Fruit fly (Drosophila melanogaster) whole organism, embryonic: ENCODE measurements around the gene ebo.

ENCODE experiments used
- Abd-B ChIP-seq: fragments of 200-800 bp; sonication (Bioruptor generic); optimal IDR thresholded peaks from 2 replicates; lab custom pipeline; 2018; ENCODE audit warnings: missing biosample characterization, mild to moderate bottlenecking, missing genetic modification characterization, moderate library complexity
- BtbVII ChIP-seq: fragments of 200-800 bp; sonication (Bioruptor generic); optimal IDR thresholded peaks from 3 replicates; lab custom pipeline; 2017; ENCODE audit warnings: missing biosample characterization, mild to moderate bottlenecking, missing genetic modification characterization
- CG10565 ChIP-seq: fragments of 200-800 bp; sonication (Bioruptor generic); optimal IDR thresholded peaks from 3 replicates; lab custom pipeline; 2016; ENCODE audit warnings: missing biosample characterization, mild to moderate bottlenecking, missing genetic modification characterization
- CG12299 ChIP-seq: fragments of 200-800 bp; sonication (Bioruptor generic); optimal IDR thresholded peaks from 2 replicates; lab custom pipeline; 2018; ENCODE audit warnings: missing biosample characterization, mild to moderate bottlenecking, missing genetic modification characterization
- CG14014 ChIP-seq: fragments of 200-800 bp; sonication (Bioruptor generic); IDR thresholded peaks from 2 replicates; pipeline ENCODE4 v1.3.6; 2022; ENCODE audit warnings: missing biosample characterization, missing genetic modification characterization
- CG15601 ChIP-seq: fragments of 200-800 bp; sonication (Bioruptor generic); optimal IDR thresholded peaks from 3 replicates; lab custom pipeline; 2019; ENCODE audit warnings: missing biosample characterization, mild to moderate bottlenecking, missing genetic modification characterization, moderate library complexity
- CG16779 ChIP-seq: fragments of 200-800 bp; sonication (Bioruptor generic); IDR thresholded peaks from 2 replicates; pipeline ENCODE4 v1.3.6; 2022; ENCODE audit warnings: missing biosample characterization, missing genetic modification characterization
- CG17912 ChIP-seq: fragments of 200-800 bp; sonication (Bioruptor generic); optimal IDR thresholded peaks from 2 replicates; lab custom pipeline; 2018; ENCODE audit warnings: missing biosample characterization, mild to moderate bottlenecking, missing genetic modification characterization
- CG18262 ChIP-seq: fragments of 200-800 bp; optimal IDR thresholded peaks from 3 replicates; lab custom pipeline; 2019; ENCODE audit warnings: missing biosample characterization, mild to moderate bottlenecking, missing genetic modification characterization, moderate library complexity
- CG2678 ChIP-seq: fragments of 200-800 bp; sonication (Bioruptor generic); optimal IDR thresholded peaks from 3 replicates; lab custom pipeline; 2019; ENCODE audit warnings: missing biosample characterization, mild to moderate bottlenecking, missing genetic modification characterization, moderate library complexity
- CG30431 ChIP-seq: fragments of 200-800 bp; sonication (Bioruptor generic); optimal IDR thresholded peaks from 2 replicates; lab custom pipeline; 2017; ENCODE audit warnings: missing biosample characterization, missing genetic modification characterization
- CG34224 ChIP-seq: fragments of 200-800 bp; sonication (Bioruptor generic); IDR thresholded peaks from 3 replicates; pipeline ENCODE4 v1.3.6; 2022; ENCODE audit warnings: missing biosample characterization, missing genetic modification characterization; ENCODE audit not compliant: partially characterized antibody
- CG34376 ChIP-seq: fragments of 200-800 bp; sonication (Bioruptor generic); optimal IDR thresholded peaks from 2 replicates; lab custom pipeline; 2018; ENCODE audit warnings: missing biosample characterization, mild to moderate bottlenecking, missing genetic modification characterization
- CG34422 ChIP-seq: fragments of 200-800 bp; sonication (Bioruptor generic); IDR thresholded peaks from 3 replicates; pipeline ENCODE4 v1.3.6; 2022; ENCODE audit warnings: missing biosample characterization, missing genetic modification characterization
- CG42726 ChIP-seq: fragments of 200-800 bp; sonication (Bioruptor generic); IDR thresholded peaks from 2 replicates; pipeline ENCODE4 v1.3.6; 2022; ENCODE audit warnings: missing biosample characterization, missing genetic modification characterization; ENCODE audit not compliant: partially characterized antibody
- CG5180 ChIP-seq: fragments of 200-800 bp; sonication (Bioruptor generic); optimal IDR thresholded peaks from 3 replicates; lab custom pipeline; 2017; ENCODE audit warnings: missing biosample characterization, missing genetic modification characterization, mild to moderate bottlenecking, moderate library complexity, missing genetic modification reagents
- CG7271 ChIP-seq: fragments of 200-800 bp; sonication (Bioruptor generic); optimal IDR thresholded peaks from 2 replicates; lab custom pipeline; 2018; ENCODE audit warnings: missing biosample characterization, mild to moderate bottlenecking, missing genetic modification characterization, moderate library complexity
- CG7987 ChIP-seq: fragments of 200-800 bp; sonication (Bioruptor generic); optimal IDR thresholded peaks from 2 replicates; lab custom pipeline; 2018; ENCODE audit warnings: missing biosample characterization, mild to moderate bottlenecking, missing genetic modification characterization, moderate library complexity
- CoRest ChIP-seq: fragments of 200-800 bp; sonication (Bioruptor generic); optimal IDR thresholded peaks from 3 replicates; lab custom pipeline; 2018; ENCODE audit warnings: missing biosample characterization, mild to moderate bottlenecking, missing genetic modification characterization, moderate library complexity
- HLH3B ChIP-seq: fragments of 200-800 bp; sonication (Bioruptor generic); IDR thresholded peaks from 2 replicates; pipeline ENCODE4 v1.3.6; 2022; ENCODE audit warnings: missing biosample characterization, missing genetic modification characterization
- Hmr ChIP-seq: fragments of 200-800 bp; sonication (Bioruptor generic); optimal IDR thresholded peaks from 3 replicates; lab custom pipeline; 2017; ENCODE audit warnings: mild to moderate bottlenecking, missing biosample characterization, missing genetic modification reagents, missing genetic modification characterization
- Hr51 ChIP-seq, 2 experiments: fragments of 200-800 bp; sonication (Bioruptor generic); optimal IDR thresholded peaks; 2 replicates in 1 of 2; 3 replicates in 1 of 2; lab custom pipeline; 2016 to 2018; ENCODE audit warnings: missing biosample characterization in 2 of 2, missing genetic modification characterization in 2 of 2, mild to moderate bottlenecking in 1 of 2, moderate library complexity in 1 of 2
- Med ChIP-seq: fragments of 200-800 bp; sonication (Bioruptor generic); peaks from one replicate; lab custom pipeline; 2016; ENCODE audit warnings: missing biosample characterization, missing genetic modification characterization, mild to moderate bottlenecking, inconsistent platforms, moderate library complexity
- Pdp1 ChIP-seq, 2 experiments: fragments of 200-800 bp; sonication (Bioruptor generic); optimal IDR thresholded peaks; 3 replicates each; lab custom pipeline; 2016; ENCODE audit warnings: missing biosample characterization in 2 of 2, missing genetic modification characterization in 2 of 2, mild to moderate bottlenecking in 1 of 2, moderate library complexity in 1 of 2
- Usf ChIP-seq: fragments of 200-800 bp; sonication (Bioruptor generic); optimal IDR thresholded peaks from 2 replicates; lab custom pipeline; 2017; ENCODE audit warnings: missing genotype, missing biosample characterization, missing genetic modification characterization
- cas ChIP-seq: fragments of 200-800 bp; sonication (Bioruptor generic); IDR thresholded peaks from 2 replicates; pipeline ENCODE4 v1.3.6; 2022; ENCODE audit warnings: missing biosample characterization, missing genetic modification characterization
- ci ChIP-seq: fragments of 200-800 bp; sonication (Bioruptor generic); IDR thresholded peaks from 3 replicates; pipeline ENCODE4 v1.3.6; 2022; ENCODE audit warnings: missing biosample characterization, missing genetic modification characterization
- crc ChIP-seq: fragments of 200-800 bp; sonication (Bioruptor generic); optimal IDR thresholded peaks from 2 replicates; lab custom pipeline; 2016; ENCODE audit warnings: missing biosample characterization, missing genetic modification characterization
- da ChIP-seq: fragments of 200-800 bp; sonication (Bioruptor generic); optimal IDR thresholded peaks from 2 replicates; lab custom pipeline; 2016; ENCODE audit warnings: missing biosample characterization, missing genetic modification characterization
- exex ChIP-seq: fragments of 200-800 bp; sonication (Bioruptor generic); optimal IDR thresholded peaks from 4 replicates; lab custom pipeline; 2018; ENCODE audit warnings: missing biosample characterization, mild to moderate bottlenecking, missing genetic modification characterization, moderate library complexity
- grn ChIP-seq: fragments of 200-800 bp; sonication (Bioruptor generic); optimal IDR thresholded peaks from 3 replicates; lab custom pipeline; 2017; ENCODE audit warnings: missing biosample characterization, missing genetic modification characterization
- gro ChIP-seq: fragments of 200-800 bp; sonication (Bioruptor generic); optimal IDR thresholded peaks from 2 replicates; lab custom pipeline; 2016; ENCODE audit warnings: missing biosample characterization, missing genetic modification characterization
- gsb-n ChIP-seq: fragments of 200-800 bp; sonication (Bioruptor generic); optimal IDR thresholded peaks from 3 replicates; lab custom pipeline; 2018; ENCODE audit warnings: missing biosample characterization, mild to moderate bottlenecking, missing genetic modification characterization
- sd ChIP-seq: fragments of 200-800 bp; sonication (Bioruptor generic); optimal IDR thresholded peaks from 3 replicates; lab custom pipeline; 2018; ENCODE audit warnings: missing biosample characterization, mild to moderate bottlenecking, missing genetic modification characterization, moderate library complexity
- stc ChIP-seq: fragments of 200-800 bp; sonication (Bioruptor generic); IDR thresholded peaks from 2 replicates; pipeline ENCODE4 v1.3.6; 2022; ENCODE audit warnings: missing biosample characterization, missing genetic modification characterization
- twi ChIP-seq: fragments of 200-800 bp; optimal IDR thresholded peaks from 2 replicates; lab custom pipeline; 2019; ENCODE audit warnings: missing biosample characterization, mild to moderate bottlenecking, missing genetic modification characterization, moderate library complexity
- zen2 ChIP-seq: fragments of 200-800 bp; sonication (Bioruptor generic); IDR thresholded peaks from 3 replicates; pipeline ENCODE4 v1.3.6; 2022; ENCODE audit warnings: missing biosample characterization, missing genetic modification characterization; ENCODE audit not compliant: partially characterized antibody

ebo gene

dm6 chrX:498924-499588, 22.7 kb upstream of the ebo start (continued):
- TF ChIP-seq CG2678 (tag; lab: Kevin White, UChicago) (no peak), grn (GFP tag; lab: Kevin White, UChicago) (peak; percentile 21), CG42726 (GFP tag; lab: Robert Waterston, UW) (no peak), HLH3B (GFP tag; lab: Robert Waterston, UW) (no peak), sd (tag; lab: Kevin White, UChicago) (peak; percentile 47), twi (tag; lab: Kevin White, UChicago) (peak; percentile 53), gsb-n (tag; lab: Kevin White, UChicago) (no peak), Abd-B (GFP tag; lab: Kevin White, UChicago) (no peak), Med (GFP tag; lab: Kevin White, UChicago) (peak; percentile 26), CG34224 (GFP tag; lab: Robert Waterston, UW) (no peak), CG30431 (GFP tag; lab: Kevin White, UChicago) (no peak), da (no peak), stc (GFP tag; lab: Robert Waterston, UW) (no peak)
- TF ChIP-seq, all 482 proteins: peak for 12

dm6 chrX:498434-498833, 22.1 kb upstream of the ebo start:
- peak; percentile 67 for TF ChIP-seq Med (GFP tag; lab: Kevin White, UChicago)
- TF ChIP-seq ci (GFP tag; lab: Robert Waterston, UW), result 0 out of 3 replicates have a peak, but pooled peaks have one; percentile 24
- TF ChIP-seq CG16779 (GFP tag; lab: Robert Waterston, UW), result no peak
- TF ChIP-seq CG5180, result peak; percentile 94

dm6 chrX:497425-497824, 21.0 kb upstream of the ebo start:
- TF ChIP-seq CG10565 (GFP tag; lab: Kevin White, UChicago) (no peak), BtbVII (GFP tag; lab: Kevin White, UChicago) (no peak), cas (GFP tag; lab: Robert Waterston, UW) (no peak), CG34376 (GFP tag; lab: Kevin White, UChicago) (peak; percentile 12), gro (GFP tag; lab: Kevin White, UChicago) (no peak), CG7271 (no peak), CG18262 (tag; lab: Kevin White, UChicago) (no peak), Pdp1 (GFP tag; optimal IDR thresholded peaks at IDR 0.05; lab: Kevin White, UChicago) (peak in 1 of 2 experiments; percentile 35), exex (tag; lab: Kevin White, UChicago) (no peak), zen2 (GFP tag; lab: Robert Waterston, UW) (no peak), Hr51 (GFP tag; optimal IDR thresholded peaks at IDR 0.05; lab: Kevin White, UChicago) (no peak), CG34422 (GFP tag; lab: Robert Waterston, UW) (no peak), crc (GFP tag; lab: Kevin White, UChicago) (no peak), CG12299 (no peak), CoRest (tag; lab: Kevin White, UChicago) (no peak), gsb-n (tag; lab: Kevin White, UChicago) (no peak), Hmr (GFP tag; lab: Kevin White, UChicago) (peak; percentile 6), CG7987 (GFP tag; lab: Kevin White, UChicago) (no peak), CG15601 (tag; lab: Kevin White, UChicago) (no peak), CG17912 (GFP tag; lab: Kevin White, UChicago) (no peak), CG14014 (GFP tag; lab: Robert Waterston, UW) (no peak), Usf (GFP tag; lab: Kevin White, UChicago) (no peak), ci (GFP tag; lab: Robert Waterston, UW) (no peak)
